Fruit fly (Drosophila melanogaster) whole organism, embryonic: ENCODE measurements around the gene CG10254.
A peak's percentile ranks its signal among the peaks of the same experiment; 100 is the strongest.

Experiments
- Aef1 ChIP-seq: fragments of 200-800 bp; sonication (Bioruptor generic); IDR thresholded peaks from 3 replicates; pipeline ENCODE4 v1.3.6; 2022; ENCODE audit warnings: missing biosample characterization, missing genetic modification characterization
- Awh ChIP-seq: fragments of 200-800 bp; sonication (Bioruptor generic); IDR thresholded peaks from 2 replicates; pipeline ENCODE4, ENCODE4 v1.3.6; 2022; ENCODE audit warnings: missing biosample characterization, missing genetic modification characterization
- Bgb ChIP-seq: fragments of 200-800 bp; sonication (Bioruptor generic); IDR thresholded peaks from 2 replicates; pipeline ENCODE4 v1.3.6; 2022; ENCODE audit warnings: missing biosample characterization, missing genetic modification characterization; ENCODE audit not compliant: partially characterized antibody
- CG11456 ChIP-seq: fragments of 200-800 bp; sonication (Bioruptor generic); IDR thresholded peaks from 3 replicates; pipeline ENCODE4 v1.3.6; 2022; ENCODE audit warnings: missing biosample characterization, missing genetic modification characterization
- CG12299 ChIP-seq: fragments of 200-800 bp; sonication (Bioruptor generic); optimal IDR thresholded peaks from 2 replicates; lab custom pipeline; 2018; ENCODE audit warnings: missing biosample characterization, mild to moderate bottlenecking, missing genetic modification characterization
- CG13287 ChIP-seq: fragments of 200-800 bp; sonication (Bioruptor generic); IDR thresholded peaks from 2 replicates; pipeline ENCODE4 v1.3.6; 2022; ENCODE audit warnings: missing biosample characterization, missing genetic modification characterization; ENCODE audit not compliant: partially characterized antibody
- CG13424 ChIP-seq: fragments of 200-800 bp; sonication (Bioruptor generic); optimal IDR thresholded peaks from 2 replicates; lab custom pipeline; 2019; ENCODE audit warnings: missing biosample characterization, mild to moderate bottlenecking, missing genetic modification characterization, moderate library complexity
- CG14710 ChIP-seq: fragments of 200-800 bp; sonication (Bioruptor generic); optimal IDR thresholded peaks from 3 replicates; lab custom pipeline; 2019; ENCODE audit warnings: missing biosample characterization, mild to moderate bottlenecking, missing genetic modification characterization, moderate library complexity
- CG1603 ChIP-seq: fragments of 200-800 bp; sonication (Bioruptor generic); optimal IDR thresholded peaks from 2 replicates; lab custom pipeline; 2019; ENCODE audit warnings: missing biosample characterization, mild to moderate bottlenecking, missing genetic modification characterization, moderate library complexity
- CG16779 ChIP-seq: fragments of 200-800 bp; sonication (Bioruptor generic); IDR thresholded peaks from 2 replicates; pipeline ENCODE4 v1.3.6; 2022; ENCODE audit warnings: missing biosample characterization, missing genetic modification characterization
- CG17829 ChIP-seq: fragments of 200-800 bp; optimal IDR thresholded peaks from 2 replicates; lab custom pipeline; 2019; ENCODE audit warnings: missing biosample characterization, mild to moderate bottlenecking, missing genetic modification characterization, moderate library complexity
- CG17912 ChIP-seq: fragments of 200-800 bp; sonication (Bioruptor generic); optimal IDR thresholded peaks from 2 replicates; lab custom pipeline; 2018; ENCODE audit warnings: missing biosample characterization, mild to moderate bottlenecking, missing genetic modification characterization
- CG2678 ChIP-seq: fragments of 200-800 bp; sonication (Bioruptor generic); optimal IDR thresholded peaks from 3 replicates; lab custom pipeline; 2019; ENCODE audit warnings: missing biosample characterization, mild to moderate bottlenecking, missing genetic modification characterization, moderate library complexity
- CG33213 ChIP-seq: fragments of 200-800 bp; sonication (Bioruptor generic); optimal IDR thresholded peaks from 3 replicates; lab custom pipeline; 2016; ENCODE audit warnings: missing biosample characterization, missing genetic modification characterization
- CG34224 ChIP-seq: fragments of 200-800 bp; sonication (Bioruptor generic); IDR thresholded peaks from 3 replicates; pipeline ENCODE4 v1.3.6; 2022; ENCODE audit warnings: missing biosample characterization, missing genetic modification characterization; ENCODE audit not compliant: partially characterized antibody
- CG4404 ChIP-seq: fragments of 200-800 bp; sonication (Bioruptor generic); IDR thresholded peaks from 2 replicates; pipeline ENCODE4 v1.3.6; 2022; ENCODE audit warnings: missing biosample characterization, missing genetic modification characterization
- CG4424 ChIP-seq: fragments of 200-800 bp; sonication (Bioruptor generic); optimal IDR thresholded peaks from 3 replicates; lab custom pipeline; 2016; ENCODE audit warnings: missing biosample characterization, missing genetic modification characterization
- CG4730 ChIP-seq: fragments of 200-800 bp; sonication (Bioruptor generic); IDR thresholded peaks from 2 replicates; pipeline ENCODE4 v1.3.6; 2022; ENCODE audit warnings: missing biosample characterization, missing genetic modification characterization
- CG5953 ChIP-seq: fragments of 200-800 bp; sonication (Bioruptor generic); IDR thresholded peaks from 2 replicates; pipeline ENCODE4 v1.3.6; 2022; ENCODE audit warnings: missing biosample characterization, missing genetic modification characterization
- CG7357 ChIP-seq: fragments of 200-800 bp; sonication (Bioruptor generic); IDR thresholded peaks from 3 replicates; pipeline ENCODE4 v1.3.6; 2022; ENCODE audit warnings: missing biosample characterization, missing genetic modification characterization
- CG9797 ChIP-seq: fragments of 200-800 bp; sonication (Bioruptor generic); optimal IDR thresholded peaks from 3 replicates; lab custom pipeline; 2018; ENCODE audit warnings: missing biosample characterization, mild to moderate bottlenecking, missing genetic modification characterization
- CHES-1-like ChIP-seq: fragments of 200-800 bp; sonication (Bioruptor generic); optimal IDR thresholded peaks from 2 replicates; lab custom pipeline; 2016; ENCODE audit warnings: missing biosample characterization, missing genetic modification characterization
- CrebB ChIP-seq: fragments of 200-800 bp; sonication (Bioruptor generic); optimal IDR thresholded peaks from 3 replicates; lab custom pipeline; 2018; ENCODE audit warnings: missing biosample characterization, mild to moderate bottlenecking, missing genetic modification characterization
- Dip3 ChIP-seq: fragments of 200-800 bp; sonication (Bioruptor generic); optimal IDR thresholded peaks from 3 replicates; lab custom pipeline; 2016; ENCODE audit warnings: missing biosample characterization, missing genetic modification characterization
- Ets97D ChIP-seq: fragments of 200-800 bp; sonication (Bioruptor generic); optimal IDR thresholded peaks from 3 replicates; lab custom pipeline; 2016; ENCODE audit warnings: missing biosample characterization, missing genetic modification characterization
- Nf-YC ChIP-seq: fragments of 200-800 bp; optimal IDR thresholded peaks from 3 replicates; lab custom pipeline; 2019; ENCODE audit warnings: missing biosample characterization, mild to moderate bottlenecking, missing genetic modification characterization, moderate library complexity
- Sox100B ChIP-seq: fragments of 200-800 bp; sonication (Bioruptor generic); optimal IDR thresholded peaks from 3 replicates; lab custom pipeline; 2018; ENCODE audit warnings: missing biosample characterization, mild to moderate bottlenecking, missing genetic modification characterization
- Ssrp ChIP-seq: fragments of 200-800 bp; sonication (Bioruptor generic); optimal IDR thresholded peaks from 2 replicates; lab custom pipeline; 2018; ENCODE audit warnings: missing biosample characterization, mild to moderate bottlenecking, missing genetic modification characterization, moderate library complexity
- Tbp ChIP-seq: fragments of >200 bp; optimal IDR thresholded peaks from 2 replicates; lab custom pipeline; 2018; ENCODE audit warnings: missing biosample characterization, missing genetic modification characterization
- abd-A ChIP-seq: fragments of 200-800 bp; sonication (Bioruptor generic); optimal IDR thresholded peaks from 3 replicates; lab custom pipeline; 2019; ENCODE audit warnings: missing biosample characterization, mild to moderate bottlenecking, missing genetic modification characterization, moderate library complexity
- bcd ChIP-seq: fragments of 200-800 bp; sonication (Bioruptor generic); optimal IDR thresholded peaks from 2 replicates; lab custom pipeline; 2017; ENCODE audit warnings: missing biosample characterization, mild to moderate bottlenecking, missing genetic modification characterization
- chn ChIP-seq: fragments of 200-800 bp; sonication (Bioruptor generic); optimal IDR thresholded peaks from 2 replicates; lab custom pipeline; 2016; ENCODE audit warnings: missing biosample characterization, missing genetic modification characterization
- croc ChIP-seq: fragments of 200-800 bp; sonication (Bioruptor generic); conservative IDR thresholded peaks from 3 replicates; pipeline ENCODE4 v1.3.6; 2022; ENCODE audit warnings: missing biosample characterization, missing genetic modification characterization
- crp ChIP-seq, 2 experiments: fragments of 200-800 bp; sonication (Bioruptor generic); optimal IDR thresholded peaks; 2 replicates in 1 of 2; 3 replicates in 1 of 2; lab custom pipeline; 2017; ENCODE audit warnings: missing biosample characterization in 2 of 2, missing genetic modification characterization in 2 of 2, mild to moderate bottlenecking in 1 of 2, moderate library complexity in 1 of 2
- dmrt99B ChIP-seq: fragments of 200-800 bp; sonication (Bioruptor generic); optimal IDR thresholded peaks from 2 replicates; lab custom pipeline; 2018; ENCODE audit warnings: missing biosample characterization, mild to moderate bottlenecking, missing genetic modification characterization, moderate library complexity
- dpn ChIP-seq, 2 experiments: fragments of 200-800 bp; sonication (Bioruptor generic); optimal IDR thresholded peaks; 3 replicates each; lab custom pipeline; 2016; ENCODE audit warnings: missing biosample characterization in 2 of 2, missing genetic modification characterization in 2 of 2
- ftz-f1 ChIP-seq: fragments of 200-800 bp; sonication (Bioruptor generic); optimal IDR thresholded peaks from 2 replicates; lab custom pipeline; 2016; ENCODE audit warnings: missing biosample characterization, missing genetic modification characterization
- fu2 ChIP-seq: fragments of 200-800 bp; sonication (Bioruptor generic); optimal IDR thresholded peaks from 2 replicates; lab custom pipeline; 2016; ENCODE audit warnings: missing biosample characterization, missing genetic modification characterization
- gce ChIP-seq: fragments of 200-800 bp; sonication (Bioruptor generic); IDR thresholded peaks from 3 replicates; pipeline ENCODE4 v1.3.6; 2022; ENCODE audit warnings: missing biosample characterization, missing genetic modification characterization
- hbn ChIP-seq: fragments of 200-800 bp; sonication (Bioruptor generic); IDR thresholded peaks from 2 replicates; pipeline ENCODE4 v1.3.6; 2022; ENCODE audit warnings: missing biosample characterization, missing genetic modification characterization; ENCODE audit not compliant: partially characterized antibody
- her ChIP-seq: fragments of 200-800 bp; sonication (Bioruptor generic); optimal IDR thresholded peaks from 2 replicates; lab custom pipeline; 2016; ENCODE audit warnings: missing biosample characterization, missing genetic modification characterization
- lilli ChIP-seq: fragments of 200-800 bp; sonication (Bioruptor generic); optimal IDR thresholded peaks from 3 replicates; lab custom pipeline; 2016; ENCODE audit warnings: missing biosample characterization, missing genetic modification characterization
- nmo ChIP-seq: fragments of 200-800 bp; sonication (Bioruptor generic); optimal IDR thresholded peaks from 2 replicates; lab custom pipeline; 2018; ENCODE audit warnings: missing biosample characterization, mild to moderate bottlenecking, missing genetic modification characterization, moderate library complexity
- onecut ChIP-seq: fragments of 200-800 bp; sonication (Bioruptor generic); IDR thresholded peaks from 2 replicates; pipeline ENCODE4 v1.3.6; 2022; ENCODE audit warnings: missing biosample characterization, missing genetic modification characterization
- otp ChIP-seq: fragments of 200-800 bp; sonication (Bioruptor generic); IDR thresholded peaks from 3 replicates; pipeline ENCODE4, ENCODE4 v1.3.6; 2022; ENCODE audit warnings: missing biosample characterization, missing genetic modification characterization
- psq ChIP-seq: fragments of 200-800 bp; sonication (Bioruptor generic); optimal IDR thresholded peaks from 2 replicates; lab custom pipeline; 2017; ENCODE audit warnings: missing biosample characterization, missing genetic modification characterization
- row ChIP-seq: fragments of 200-800 bp; sonication (Bioruptor generic); IDR thresholded peaks from 3 replicates; pipeline ENCODE4 v1.3.6; 2022; ENCODE audit warnings: missing biosample characterization, missing genetic modification characterization
- sima ChIP-seq: fragments of 200-800 bp; sonication (Bioruptor generic); optimal IDR thresholded peaks from 2 replicates; lab custom pipeline; 2016; ENCODE audit warnings: missing biosample characterization, missing genetic modification characterization
- tin ChIP-seq: fragments of 200-800 bp; sonication (Bioruptor generic); optimal IDR thresholded peaks from 3 replicates; lab custom pipeline; 2016; ENCODE audit warnings: missing biosample characterization, missing genetic modification characterization
- tna ChIP-seq: fragments of 200-800 bp; sonication (Bioruptor generic); IDR thresholded peaks from 2 replicates; pipeline ENCODE4 v1.3.6; 2022; ENCODE audit warnings: missing biosample characterization, missing genetic modification characterization; ENCODE audit not compliant: partially characterized antibody
- usp ChIP-seq: fragments of >200 bp; optimal IDR thresholded peaks from 2 replicates; lab custom pipeline; 2017; ENCODE audit warnings: missing biosample characterization, missing genetic modification characterization
- vvl ChIP-seq: fragments of 200-800 bp; sonication (Bioruptor generic); IDR thresholded peaks from 2 replicates; pipeline ENCODE4 v1.3.6; 2022; ENCODE audit warnings: missing biosample characterization, missing genetic modification characterization

Gene CG10254

DNA sequence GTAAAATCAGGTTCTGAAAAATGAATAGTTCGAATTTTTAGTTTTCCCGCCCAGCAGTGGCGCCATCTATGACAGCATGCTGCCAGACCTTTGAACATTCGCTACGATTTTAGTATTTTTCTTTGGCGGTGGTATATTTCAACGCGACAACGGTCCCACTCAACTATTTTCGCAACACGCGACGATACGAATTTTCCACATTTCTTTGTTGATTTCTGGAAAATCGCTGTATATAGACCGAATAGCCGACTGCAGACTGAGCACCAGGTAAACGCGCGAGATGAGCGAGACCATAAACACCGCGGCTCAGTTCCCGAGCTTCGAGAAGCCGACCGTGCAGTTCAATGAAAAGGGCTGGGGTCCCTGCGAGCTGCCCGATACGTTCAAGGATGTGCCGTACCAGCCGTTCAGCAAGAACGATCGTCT, 14.9 kb downstream of the CG10254 start, which contains the start of gene eIF3d1 (continued):
- TF ChIP-seq CG17912 (GFP tag; lab: Kevin White, UChicago) (no peak), CG2678 (tag; lab: Kevin White, UChicago) (no peak), chn (GFP tag; lab: Kevin White, UChicago) (no peak), dpn (GFP tag; optimal IDR thresholded peaks at IDR 0.05; lab: Kevin White, UChicago) (peak in 1 of 2 experiments; percentile 35), CG11456 (no peak), psq (GFP tag; lab: Kevin White, UChicago) (no peak), CG12299 (tag; lab: Kevin White, UChicago) (no peak), Nf-YC (no peak), vvl (GFP tag; lab: Robert Waterston, UW) (no peak), Awh (no peak), abd-A (tag; lab: Kevin White, UChicago) (no peak), CG33213 (GFP tag; lab: Kevin White, UChicago) (peak; percentile 22), Aef1 (GFP tag; lab: Robert Waterston, UW) (no peak), fu2 (GFP tag; lab: Kevin White, UChicago) (peak; percentile 23), CG34224 (GFP tag; lab: Robert Waterston, UW) (no peak), croc (GFP tag; lab: Robert Waterston, UW) (no peak), CG13287 (GFP tag; lab: Robert Waterston, UW) (peak; percentile 37; the same call in 1 of the 2 replicates), Sox100B (no peak), CG4404 (no peak), CG7357 (GFP tag; lab: Robert Waterston, UW) (no peak), ftz-f1 (peak; percentile 40), gce (GFP tag; lab: Robert Waterston, UW) (no peak), tna (no peak), CG1603 (tag; lab: Kevin White, UChicago) (no peak), CG13424 (tag; lab: Kevin White, UChicago) (no peak), Ssrp (tag; lab: Kevin White, UChicago) (no peak), usp (GFP tag; lab: Kevin White, UChicago) (no peak), crp (GFP tag; optimal IDR thresholded peaks at IDR 0.05; lab: Kevin White, UChicago) (peak in 1 of 2 experiments; percentile 11), CG16779 (GFP tag; lab: Robert Waterston, UW) (no peak), CrebB (no peak), CG14710 (peak; percentile 69), her (GFP tag; lab: Kevin White, UChicago) (no peak), CG4730 (GFP tag; lab: Robert Waterston, UW) (no peak), CG4424 (GFP tag; lab: Kevin White, UChicago) (no peak), hbn (GFP tag; lab: Robert Waterston, UW) (no peak), CG5953 (GFP tag; lab: Robert Waterston, UW) (no peak), tin (GFP tag; lab: Kevin White, UChicago) (peak; percentile 20), onecut (no peak), bcd (GFP tag; lab: Kevin White, UChicago) (peak; percentile 19), lilli (peak; percentile 29), Dip3 (GFP tag; lab: Kevin White, UChicago) (no peak), dmrt99B (tag; lab: Kevin White, UChicago) (no peak), row (GFP tag; lab: Robert Waterston, UW) (no peak), nmo (GFP tag; lab: Kevin White, UChicago) (peak; percentile 46), Tbp (no peak), otp (no peak), sima (GFP tag; lab: Kevin White, UChicago) (no peak), CHES-1-like (GFP tag; lab: Kevin White, UChicago) (peak; percentile 64), CG9797 (peak; percentile 99), Ets97D (GFP tag; lab: Kevin White, UChicago) (peak; percentile 77), CG17829 (tag; lab: Kevin White, UChicago) (peak; percentile 26), Bgb (GFP tag; lab: Robert Waterston, UW) (peak; percentile 21; the same call in 1 of the 2 replicates)
